Worm (Caenorhabditis elegans) whole organism, L2 larva: ENCODE measurements around the gene F49H6.12.

Experiments used
- aly-2 ChIP-seq: fragments of 150-350 bp; optimal IDR thresholded peaks from 2 replicates; lab custom pipeline; 2014; ENCODE audit warnings: missing biosample characterization, missing genetic modification characterization
- dmd-4 ChIP-seq: sonication (generic microtip); optimal IDR thresholded peaks from 2 replicates; lab custom pipeline; 2017; ENCODE audit warnings: missing biosample characterization, missing genetic modification characterization
- elt-3 ChIP-seq: sonication (generic microtip); optimal IDR thresholded peaks from 2 replicates; lab custom pipeline; 2017; ENCODE audit warnings: missing biosample characterization, missing genetic modification characterization
- fos-1 ChIP-seq: fragments of 150-350 bp; optimal IDR thresholded peaks from 2 replicates; lab custom pipeline; 2014; ENCODE audit warnings: missing biosample characterization, missing genetic modification characterization
- sma-3 ChIP-seq: sonication (generic microtip); optimal IDR thresholded peaks from 2 replicates; lab custom pipeline; 2016; ENCODE audit warnings: missing genetic modification reagents, missing genetic modification characterization, missing compliant biosample characterization
- unc-39 ChIP-seq: fragments of 150-350 bp; optimal IDR thresholded peaks from 2 replicates; lab custom pipeline; 2014; ENCODE audit warnings: missing biosample characterization, missing genetic modification characterization
- zag-1 ChIP-seq: fragments of 150-350 bp; optimal IDR thresholded peaks from 2 replicates; lab custom pipeline; 2014; ENCODE audit warnings: missing biosample characterization, missing genetic modification characterization

DNA sequence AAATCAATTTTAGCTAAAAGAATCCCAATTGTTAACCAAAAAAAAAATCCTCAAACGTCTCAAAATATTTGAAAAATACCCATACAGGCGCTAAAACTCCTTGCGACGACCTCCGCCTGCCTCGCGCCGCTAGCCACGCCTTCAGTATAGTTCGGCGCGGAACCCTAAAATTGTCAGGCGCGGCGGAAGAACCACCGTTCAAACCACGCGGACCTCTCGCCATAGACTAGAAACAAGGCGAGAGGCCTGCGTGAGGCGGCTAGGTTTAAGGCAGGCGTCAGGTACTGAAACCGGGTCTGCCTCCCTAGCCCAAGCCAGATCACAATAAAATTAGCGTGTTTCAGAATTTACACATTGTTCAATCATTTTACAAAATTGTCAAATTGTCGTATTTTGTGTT, 28.9 kb downstream of the F49H6.12 start:
- TF ChIP-seq dmd-4, result no peak
- no peak for TF ChIP-seq fos-1 (tag; lab: Kevin White, UChicago)
- TF ChIP-seq sma-3 (GFP tag; lab: Kevin White, UChicago), result no peak
- TF ChIP-seq elt-3 (tag; lab: Kevin White, UChicago), result no peak
- TF ChIP-seq zag-1 (tag; lab: Kevin White, UChicago), result no peak
- TF ChIP-seq aly-2 (tag; lab: Kevin White, UChicago), result no peak
- no peak for TF ChIP-seq unc-39 (tag; lab: Kevin White, UChicago)
